Worm (Caenorhabditis elegans) whole organism, L4 larva: ENCODE results near the gene scc-3.

Experiments
- F10B5.3 ChIP-seq: sonication (generic microtip); optimal IDR thresholded peaks from 2 replicates; lab custom pipeline; 2016; ENCODE audit warnings: mild to moderate bottlenecking, missing genetic modification characterization, missing compliant biosample characterization
- ZK546.5 ChIP-seq, 2 experiments: sonication (generic microtip); optimal IDR thresholded peaks; 2 replicates each; lab custom pipeline; 2017; ENCODE audit warnings: missing biosample characterization in 2 of 2, missing genetic modification characterization in 2 of 2
- arid-1 ChIP-seq: fragments of 200-800 bp; sonication (Bioruptor generic); conservative IDR thresholded peaks from 2 replicates; pipeline ENCODE4 v1.3.6; 2022; ENCODE audit warnings: missing genetic modification reagents, missing genetic modification characterization, missing compliant biosample characterization
- ceh-32 ChIP-seq: sonication (generic microtip); optimal IDR thresholded peaks from 2 replicates; lab custom pipeline; 2016; ENCODE audit warnings: mild to moderate bottlenecking, missing genetic modification characterization, missing compliant biosample characterization; ENCODE audit not compliant: poor library complexity
- ces-1 ChIP-seq: fragments of 150-350 bp; sonication (generic microtip); optimal IDR thresholded peaks from 4 replicates; lab custom pipeline; 2014; ENCODE audit warnings: missing biosample characterization, missing genetic modification reagents, missing genetic modification characterization
- ctbp-1 ChIP-seq: fragments of 200-800 bp; sonication (Bioruptor generic); IDR thresholded peaks from 2 replicates; pipeline ENCODE4 v1.3.6; 2022; ENCODE audit warnings: missing genetic modification reagents, missing genetic modification characterization, missing compliant biosample characterization
- daf-12 ChIP-seq: fragments of 150-350 bp; optimal IDR thresholded peaks from 2 replicates; lab custom pipeline; 2014; ENCODE audit warnings: missing biosample characterization, missing genetic modification reagents, missing genetic modification characterization
- daf-16 ChIP-seq, 3 experiments: sonication (generic microtip); optimal IDR thresholded peaks; 2 replicates each; lab custom pipeline; 2016 to 2017; ENCODE audit warnings: missing genetic modification characterization in 3 of 3, missing genetic modification reagents in 3 of 3, mild to moderate bottlenecking in 2 of 3, missing compliant biosample characterization in 2 of 3, missing biosample characterization in 1 of 3, moderate library complexity in 1 of 3
- daf-19 ChIP-seq: fragments of 200-800 bp; sonication (Bioruptor generic); conservative IDR thresholded peaks from 2 replicates; pipeline ENCODE4 v1.3.6; 2022; ENCODE audit warnings: missing genetic modification characterization, missing compliant biosample characterization
- dmd-6 ChIP-seq: fragments of 200-800 bp; sonication (Bioruptor generic); IDR thresholded peaks from 2 replicates; pipeline ENCODE4 v1.3.6; 2022; ENCODE audit warnings: missing genetic modification reagents, missing genetic modification characterization, missing compliant biosample characterization
- dmd-8 ChIP-seq: fragments of 200-800 bp; sonication (Bioruptor generic); IDR thresholded peaks from 2 replicates; pipeline ENCODE4 v1.3.6; 2022; ENCODE audit warnings: missing genetic modification characterization, missing compliant biosample characterization
- dmd-9 ChIP-seq: fragments of 200-800 bp; sonication (Bioruptor generic); IDR thresholded peaks from 2 replicates; pipeline ENCODE4 v1.3.6; 2022; ENCODE audit warnings: missing genetic modification reagents, missing genetic modification characterization, missing compliant biosample characterization
- duxl-1 ChIP-seq: sonication (generic microtip); optimal IDR thresholded peaks from 2 replicates; lab custom pipeline; 2016; ENCODE audit warnings: mild to moderate bottlenecking, missing genetic modification characterization, moderate library complexity, missing compliant biosample characterization; ENCODE audit not compliant: poor library complexity
- dve-1 ChIP-seq: sonication (generic microtip); optimal IDR thresholded peaks from 2 replicates; lab custom pipeline; 2017; ENCODE audit warnings: antibody characterized with exemption, mild to moderate bottlenecking, missing genetic modification characterization, missing compliant biosample characterization; ENCODE audit not compliant: insufficient read depth
- egl-43 ChIP-seq: fragments of 200-800 bp; sonication (Bioruptor generic); IDR thresholded peaks from 2 replicates; pipeline ENCODE4 v1.3.6; 2022; ENCODE audit warnings: missing genetic modification reagents, missing genetic modification characterization, missing compliant biosample characterization
- hif-1 ChIP-seq, 2 experiments: sonication (generic microtip); optimal IDR thresholded peaks; 2 replicates each; lab custom pipeline; 2016 to 2017; ENCODE audit warnings: missing compliant biosample characterization in 2 of 2, missing genetic modification characterization in 2 of 2, missing genetic modification reagents in 2 of 2, missing genotype in 2 of 2, mild to moderate bottlenecking in 1 of 2
- hlh-11 ChIP-seq: fragments of 200-800 bp; sonication (Bioruptor generic); optimal IDR thresholded peaks from 2 replicates; lab custom pipeline; 2018; ENCODE audit warnings: mild to moderate bottlenecking, missing genetic modification characterization, missing compliant biosample characterization
- jun-1 ChIP-seq: fragments of 150-350 bp; optimal IDR thresholded peaks from 2 replicates; lab custom pipeline; 2014; ENCODE audit warnings: missing biosample characterization, missing genetic modification reagents, missing genetic modification characterization
- lim-7 ChIP-seq: fragments of 200-800 bp; sonication (Bioruptor generic); IDR thresholded peaks from 2 replicates; pipeline ENCODE4 v1.3.6; 2022; ENCODE audit warnings: missing genetic modification characterization, missing compliant biosample characterization
- lin-1 ChIP-seq: fragments of 200-800 bp; sonication (Bioruptor generic); IDR thresholded peaks from 2 replicates; pipeline ENCODE4 v1.3.6; 2022; ENCODE audit warnings: missing genetic modification reagents, missing genetic modification characterization, missing compliant biosample characterization
- lin-15B ChIP-seq: fragments of 150-350 bp; sonication (generic microtip); optimal IDR thresholded peaks from 3 replicates; lab custom pipeline; 2014; ENCODE audit warnings: missing biosample characterization, missing genetic modification characterization
- lin-29 ChIP-seq: fragments of 200-800 bp; sonication (Bioruptor generic); IDR thresholded peaks from 2 replicates; pipeline ENCODE4 v1.3.6; 2022; ENCODE audit warnings: missing genetic modification reagents, missing genetic modification characterization, missing compliant biosample characterization
- lin-39 ChIP-seq: fragments of 150-350 bp; optimal IDR thresholded peaks from 2 replicates; lab custom pipeline; 2014; ENCODE audit warnings: missing biosample characterization, missing genetic modification reagents, missing genetic modification characterization
- mdl-1 ChIP-seq, 2 experiments: fragments of 150-350 bp in 1 of 2; sonication (generic microtip) in 1 of 2; optimal IDR thresholded peaks; 2 replicates each; lab custom pipeline; 2014 to 2017; ENCODE audit warnings: missing biosample characterization in 2 of 2, missing genetic modification characterization in 2 of 2
- mep-1 ChIP-seq: fragments of 150-350 bp; sonication (generic microtip); optimal IDR thresholded peaks from 3 replicates; lab custom pipeline; 2014; ENCODE audit warnings: missing biosample characterization, missing genetic modification characterization
- mxl-2 ChIP-seq: fragments of 200-800 bp; sonication (Bioruptor generic); conservative IDR thresholded peaks from 2 replicates; pipeline ENCODE4 v1.3.6; 2022; ENCODE audit warnings: missing genetic modification reagents, missing genetic modification characterization, missing compliant biosample characterization
- mxl-3 ChIP-seq: fragments of 200-800 bp; sonication (Bioruptor generic); optimal IDR thresholded peaks from 2 replicates; lab custom pipeline; 2018; ENCODE audit warnings: mild to moderate bottlenecking, missing genetic modification characterization, missing compliant biosample characterization
- nhr-11 ChIP-seq: fragments of 150-350 bp; optimal IDR thresholded peaks from 2 replicates; lab custom pipeline; 2014; ENCODE audit warnings: missing biosample characterization, missing genetic modification characterization
- nhr-111 ChIP-seq: fragments of 200-800 bp; sonication (Bioruptor generic); optimal IDR thresholded peaks from 2 replicates; lab custom pipeline; 2018; ENCODE audit warnings: mild to moderate bottlenecking, missing genetic modification characterization, missing compliant biosample characterization
- nhr-28 ChIP-seq: fragments of 150-350 bp; optimal IDR thresholded peaks from 2 replicates; lab custom pipeline; 2014; ENCODE audit warnings: missing biosample characterization, missing genetic modification characterization
- nhr-76 ChIP-seq: fragments of 150-350 bp; optimal IDR thresholded peaks from 2 replicates; lab custom pipeline; 2014; ENCODE audit warnings: missing biosample characterization, missing genetic modification characterization
- pha-4 ChIP-seq, 2 experiments: fragments of 150-350 bp in 1 of 2; fragments of 200-800 bp in 1 of 2; sonication (Bioruptor generic) in 1 of 2; IDR thresholded peaks in 1 of 2; optimal IDR thresholded peaks in 1 of 2; 2 replicates each; pipeline versions ENCODE4 v1.3.6 to Lab custom; 2014 to 2022; ENCODE audit warnings: missing genetic modification characterization in 2 of 2, missing genetic modification reagents in 2 of 2, missing biosample characterization in 1 of 2, missing compliant biosample characterization in 1 of 2
- tag-97 ChIP-seq: fragments of 200-800 bp; sonication (Bioruptor generic); IDR thresholded peaks from 2 replicates; pipeline ENCODE4 v1.3.6; 2022; ENCODE audit warnings: missing genetic modification characterization, missing compliant biosample characterization
- tra-1 ChIP-seq: fragments of 200-800 bp; sonication (Bioruptor generic); IDR thresholded peaks from 2 replicates; pipeline ENCODE4 v1.3.6; 2022; ENCODE audit warnings: missing genetic modification reagents, missing genetic modification characterization, missing compliant biosample characterization
- unc-39 ChIP-seq: sonication (generic microtip); optimal IDR thresholded peaks from 2 replicates; lab custom pipeline; 2017; ENCODE audit warnings: missing biosample characterization, missing genetic modification characterization
- zag-1 ChIP-seq: fragments of 150-350 bp; optimal IDR thresholded peaks from 2 replicates; lab custom pipeline; 2014; ENCODE audit warnings: missing biosample characterization, missing genetic modification characterization
- ztf-11 ChIP-seq: fragments of 150-350 bp; optimal IDR thresholded peaks from 2 replicates; lab custom pipeline; 2014; ENCODE audit warnings: missing biosample characterization, missing genetic modification characterization
- ztf-7 ChIP-seq: fragments of 150-350 bp; optimal IDR thresholded peaks from 2 replicates; lab custom pipeline; 2014; ENCODE audit warnings: missing biosample characterization, missing genetic modification characterization

The scc-3 gene

ce11 chrV:12795196-12795595 lies 31.5 kb downstream of the scc-3 start, which contains the start of gene ugt-4 (continued):
- TF ChIP-seq ces-1 (GFP tag; lab: Kevin White, UChicago): no peak
- TF ChIP-seq dmd-8: no peak
- TF ChIP-seq hif-1 (tag; optimal IDR thresholded peaks at IDR 0.05; lab: Kevin White, UChicago): no peak
- TF ChIP-seq F10B5.3: no peak
- no peak for TF ChIP-seq dmd-9 (GFP tag; lab: Robert Waterston, UW)
- TF ChIP-seq tra-1 (GFP tag; lab: Robert Waterston, UW): no peak
- TF ChIP-seq lim-7 (GFP tag; lab: Robert Waterston, UW): no peak
- no peak for TF ChIP-seq nhr-11 (tag; lab: Kevin White, UChicago)
- TF ChIP-seq hlh-11 (tag; lab: Kevin White, UChicago): peak; percentile 65
- no peak for TF ChIP-seq lin-39 (tag; lab: Kevin White, UChicago)
- no peak for TF ChIP-seq nhr-111 (GFP tag; lab: Kevin White, UChicago)
- no peak for TF ChIP-seq unc-39 (tag; lab: Kevin White, UChicago)
- no peak for TF ChIP-seq ctbp-1
- no peak for TF ChIP-seq arid-1
- TF ChIP-seq daf-19 (GFP tag; lab: Robert Waterston, UW): no peak
- no peak for TF ChIP-seq pha-4 (GFP tag; IDR thresholded peaks at IDR 0.05; lab: Robert Waterston, UW)
- TF ChIP-seq pha-4 (tag; optimal IDR thresholded peaks at IDR 0.05; lab: Kevin White, UChicago): no peak
- TF ChIP-seq lin-15B: no peak
- no peak for TF ChIP-seq mdl-1 (tag; optimal IDR thresholded peaks at IDR 0.05; lab: Kevin White, UChicago)
- TF ChIP-seq zag-1 (tag; lab: Kevin White, UChicago): no peak
- TF ChIP-seq jun-1 (tag; lab: Kevin White, UChicago): no peak
- TF ChIP-seq daf-16 (GFP tag; optimal IDR thresholded peaks at IDR 0.05; lab: Kevin White, UChicago): no peak
- peak; percentile 35 for TF ChIP-seq daf-16 (tag; optimal IDR thresholded peaks at IDR 0.05; lab: Kevin White, UChicago)
- no peak for TF ChIP-seq mxl-3 (GFP tag; lab: Kevin White, UChicago)
- TF ChIP-seq dmd-6 (GFP tag; lab: Robert Waterston, UW): peak; percentile 61; the same call in 1 of the 2 replicates
- no peak for TF ChIP-seq mep-1 (tag; lab: Kevin White, UChicago)
- no peak for TF ChIP-seq ztf-7 (tag; lab: Kevin White, UChicago)
- no peak for TF ChIP-seq lin-1 (GFP tag; lab: Robert Waterston, UW)
- TF ChIP-seq ceh-32: no peak
- no peak for TF ChIP-seq egl-43 (GFP tag; lab: Robert Waterston, UW)
- TF ChIP-seq duxl-1 (tag; lab: Kevin White, UChicago): no peak
- no peak for TF ChIP-seq nhr-76
- no peak for TF ChIP-seq tag-97 (GFP tag; lab: Robert Waterston, UW)
- no peak for TF ChIP-seq ztf-11 (tag; lab: Kevin White, UChicago)
- TF ChIP-seq daf-12: no peak
- no peak for TF ChIP-seq ZK546.5 (tag; optimal IDR thresholded peaks at IDR 0.05; lab: Kevin White, UChicago)
- no peak for TF ChIP-seq lin-29

ce11 chrV:12795927-12796326 lies 32.2 kb downstream of the scc-3 start:
- peak; percentile 38 for TF ChIP-seq dve-1 (tag; lab: Kevin White, UChicago)
- peak; percentile 34 for TF ChIP-seq hlh-11 (tag; lab: Kevin White, UChicago)
- TF ChIP-seq mxl-2 (GFP tag; lab: Robert Waterston, UW): no peak
- TF ChIP-seq mdl-1 (tag; optimal IDR thresholded peaks at IDR 0.05; lab: Kevin White, UChicago): no peak
- no peak for TF ChIP-seq dmd-9 (GFP tag; lab: Robert Waterston, UW)
- TF ChIP-seq nhr-28 (tag; lab: Kevin White, UChicago): peak; percentile 29
